Worm (Caenorhabditis elegans): ENCODE results near the gene nlp-59.

- TF ChIP-seq W03F9.2 (tag; optimal IDR thresholded peaks at IDR 0.05) = no peak
- TF ChIP-seq him-1 (tag; optimal IDR thresholded peaks at IDR 0.05) = no peak
Observed at ce11 chrV:14936587-14936986, 34.6 kb upstream of the nlp-59 start, which contains the start of gene C30G7.2.
